Fruit fly (Drosophila melanogaster) whole organism, embryonic: ENCODE measurements around the gene Usp8.

Source experiments
- Asciz ChIP-seq: fragments of 200-800 bp; sonication (Bioruptor generic); optimal IDR thresholded peaks from 2 replicates; lab custom pipeline; 2017; ENCODE audit warnings: missing biosample characterization, mild to moderate bottlenecking, missing genetic modification characterization, missing genetic modification reagents
- Atf6 ChIP-seq: fragments of 200-800 bp; sonication (Bioruptor generic); IDR thresholded peaks from 2 replicates; pipeline ENCODE4 v1.3.6; 2022; ENCODE audit warnings: missing biosample characterization, missing genetic modification characterization
- Bgb ChIP-seq: fragments of 200-800 bp; sonication (Bioruptor generic); IDR thresholded peaks from 2 replicates; pipeline ENCODE4 v1.3.6; 2022; ENCODE audit warnings: missing biosample characterization, missing genetic modification characterization; ENCODE audit not compliant: partially characterized antibody
- BtbVII ChIP-seq: fragments of 200-800 bp; sonication (Bioruptor generic); optimal IDR thresholded peaks from 3 replicates; lab custom pipeline; 2017; ENCODE audit warnings: missing biosample characterization, mild to moderate bottlenecking, missing genetic modification characterization
- CG1024 ChIP-seq: fragments of 200-800 bp; sonication (Bioruptor generic); IDR thresholded peaks from 2 replicates; pipeline ENCODE4 v1.3.6; 2022; ENCODE audit warnings: missing biosample characterization, missing genetic modification characterization
- CG11085 ChIP-seq: fragments of 200-800 bp; sonication (Bioruptor generic); IDR thresholded peaks from 2 replicates; pipeline ENCODE4 v1.3.6; 2022; ENCODE audit warnings: missing biosample characterization, missing genetic modification characterization
- CG12104 ChIP-seq: fragments of 200-800 bp; sonication (Bioruptor generic); optimal IDR thresholded peaks from 3 replicates; lab custom pipeline; 2016; ENCODE audit warnings: missing biosample characterization, missing genetic modification characterization
- CG1233 ChIP-seq: fragments of 200-800 bp; sonication (Bioruptor generic); optimal IDR thresholded peaks from 4 replicates; lab custom pipeline; 2018; ENCODE audit warnings: missing biosample characterization, mild to moderate bottlenecking, missing genetic modification characterization
- CG12659 ChIP-seq: fragments of 200-800 bp; sonication (Bioruptor generic); optimal IDR thresholded peaks from 3 replicates; lab custom pipeline; 2017; ENCODE audit warnings: mild to moderate bottlenecking, missing biosample characterization, missing genetic modification reagents, missing genetic modification characterization
- CG13287 ChIP-seq: fragments of 200-800 bp; sonication (Bioruptor generic); IDR thresholded peaks from 2 replicates; pipeline ENCODE4 v1.3.6; 2022; ENCODE audit warnings: missing biosample characterization, missing genetic modification characterization; ENCODE audit not compliant: partially characterized antibody
- CG13296 ChIP-seq: fragments of 200-800 bp; sonication (Bioruptor generic); optimal IDR thresholded peaks from 3 replicates; lab custom pipeline; 2018; ENCODE audit warnings: missing biosample characterization, mild to moderate bottlenecking, missing genetic modification characterization
- CG17829 ChIP-seq: fragments of 200-800 bp; optimal IDR thresholded peaks from 2 replicates; lab custom pipeline; 2019; ENCODE audit warnings: missing biosample characterization, mild to moderate bottlenecking, missing genetic modification characterization, moderate library complexity
- CG2199 ChIP-seq: fragments of 200-800 bp; sonication (Bioruptor generic); IDR thresholded peaks from 3 replicates; pipeline ENCODE4 v1.3.6; 2022; ENCODE audit warnings: missing biosample characterization, missing genetic modification characterization
- CG33213 ChIP-seq: fragments of 200-800 bp; sonication (Bioruptor generic); optimal IDR thresholded peaks from 3 replicates; lab custom pipeline; 2016; ENCODE audit warnings: missing biosample characterization, missing genetic modification characterization
- CG33557 ChIP-seq: fragments of 200-800 bp; sonication (Bioruptor generic); optimal IDR thresholded peaks from 2 replicates; lab custom pipeline; 2019; ENCODE audit warnings: missing biosample characterization, mild to moderate bottlenecking, missing genetic modification characterization, moderate library complexity
- CG4282 ChIP-seq: fragments of 200-800 bp; sonication (Bioruptor generic); optimal IDR thresholded peaks from 2 replicates; lab custom pipeline; 2016; ENCODE audit warnings: missing biosample characterization, missing genetic modification characterization
- CG7987 ChIP-seq: fragments of 200-800 bp; sonication (Bioruptor generic); optimal IDR thresholded peaks from 2 replicates; lab custom pipeline; 2018; ENCODE audit warnings: missing biosample characterization, mild to moderate bottlenecking, missing genetic modification characterization, moderate library complexity
- CG8478 ChIP-seq: fragments of >200 bp; optimal IDR thresholded peaks from 2 replicates; lab custom pipeline; 2018
- CG9932 ChIP-seq: fragments of 200-800 bp; sonication (Bioruptor generic); IDR thresholded peaks from 2 replicates; pipeline ENCODE4 v1.3.6; 2022; ENCODE audit warnings: missing biosample characterization, missing genetic modification characterization
- D19B ChIP-seq: fragments of 200-800 bp; sonication (Bioruptor generic); optimal IDR thresholded peaks from 2 replicates; lab custom pipeline; 2017; ENCODE audit warnings: missing biosample characterization, mild to moderate bottlenecking, missing genetic modification characterization
- Dip3 ChIP-seq: fragments of 200-800 bp; sonication (Bioruptor generic); optimal IDR thresholded peaks from 3 replicates; lab custom pipeline; 2016; ENCODE audit warnings: missing biosample characterization, missing genetic modification characterization
- Doc2 ChIP-seq: fragments of 200-800 bp; sonication (Bioruptor generic); IDR thresholded peaks from 2 replicates; pipeline ENCODE4 v1.3.6; 2022; ENCODE audit warnings: missing biosample characterization, missing genetic modification characterization
- Drgx ChIP-seq: fragments of 200-800 bp; sonication (Bioruptor generic); IDR thresholded peaks from 2 replicates; pipeline ENCODE4 v1.3.6; 2022; ENCODE audit warnings: missing biosample characterization, missing genetic modification characterization
- E2f1 ChIP-seq: fragments of 200-800 bp; sonication (Bioruptor generic); IDR thresholded peaks from 2 replicates; pipeline ENCODE4 v1.3.6; 2022; ENCODE audit warnings: missing biosample characterization, missing genetic modification characterization
- HLH4C ChIP-seq: fragments of 200-800 bp; sonication (Bioruptor generic); IDR thresholded peaks from 3 replicates; pipeline ENCODE4 v1.3.6; 2022; ENCODE audit warnings: missing biosample characterization, missing genetic modification characterization; ENCODE audit not compliant: partially characterized antibody
- Hr3 ChIP-seq: fragments of 200-800 bp; sonication (Bioruptor generic); optimal IDR thresholded peaks from 3 replicates; lab custom pipeline; 2016; ENCODE audit warnings: missing biosample characterization, missing genetic modification characterization
- Lhr ChIP-seq: fragments of 200-800 bp; sonication (Bioruptor generic); optimal IDR thresholded peaks from 3 replicates; lab custom pipeline; 2017; ENCODE audit warnings: mild to moderate bottlenecking, missing biosample characterization, missing genetic modification reagents, missing genetic modification characterization
- Lim3 ChIP-seq: fragments of 200-800 bp; sonication (Bioruptor generic); IDR thresholded peaks from 2 replicates; pipeline ENCODE4 v1.3.6; 2022; ENCODE audit warnings: missing biosample characterization, missing genetic modification characterization
- MTF-1 ChIP-seq: fragments of 200-800 bp; sonication (Bioruptor generic); optimal IDR thresholded peaks from 2 replicates; lab custom pipeline; 2018; ENCODE audit warnings: missing biosample characterization, mild to moderate bottlenecking, missing genetic modification characterization, borderline replicate concordance
- Med ChIP-seq: fragments of 200-800 bp; sonication (Bioruptor generic); peaks from one replicate; lab custom pipeline; 2016; ENCODE audit warnings: missing biosample characterization, missing genetic modification characterization, mild to moderate bottlenecking, inconsistent platforms, moderate library complexity
- Mes4 ChIP-seq: fragments of 200-800 bp; sonication (Bioruptor generic); optimal IDR thresholded peaks from 2 replicates; lab custom pipeline; 2016; ENCODE audit warnings: missing biosample characterization, missing genetic modification characterization
- NFAT ChIP-seq: fragments of 200-800 bp; sonication (Bioruptor generic); IDR thresholded peaks from 2 replicates; pipeline ENCODE4 v1.3.6; 2022; ENCODE audit warnings: missing biosample characterization, missing genetic modification characterization
- Optix ChIP-seq: fragments of 200-800 bp; sonication (Bioruptor generic); IDR thresholded peaks from 3 replicates; pipeline ENCODE4 v1.3.6; 2022; ENCODE audit warnings: missing biosample characterization, missing genetic modification characterization
- Xrp1 ChIP-seq: fragments of 200-800 bp; sonication (Bioruptor generic); IDR thresholded peaks from 2 replicates; pipeline ENCODE4 v1.3.6; 2022; ENCODE audit warnings: missing biosample characterization, missing genetic modification characterization
- abd-A ChIP-seq: fragments of 200-800 bp; sonication (Bioruptor generic); optimal IDR thresholded peaks from 3 replicates; lab custom pipeline; 2019; ENCODE audit warnings: missing biosample characterization, mild to moderate bottlenecking, missing genetic modification characterization, moderate library complexity
- aop ChIP-seq: fragments of 200-800 bp; sonication (Bioruptor generic); IDR thresholded peaks from 2 replicates; pipeline ENCODE4 v1.3.6; 2022; ENCODE audit warnings: missing biosample characterization, missing genetic modification characterization
- bcd ChIP-seq: fragments of 200-800 bp; sonication (Bioruptor generic); optimal IDR thresholded peaks from 2 replicates; lab custom pipeline; 2017; ENCODE audit warnings: missing biosample characterization, mild to moderate bottlenecking, missing genetic modification characterization
- cad ChIP-seq: fragments of >200 bp; optimal IDR thresholded peaks from 2 replicates; lab custom pipeline; 2017; ENCODE audit warnings: missing biosample characterization, missing genetic modification characterization
- croc ChIP-seq: fragments of 200-800 bp; sonication (Bioruptor generic); conservative IDR thresholded peaks from 3 replicates; pipeline ENCODE4 v1.3.6; 2022; ENCODE audit warnings: missing biosample characterization, missing genetic modification characterization
- dysf ChIP-seq: fragments of 200-800 bp; sonication (Bioruptor generic); IDR thresholded peaks from 3 replicates; pipeline ENCODE4 v1.3.6; 2022; ENCODE audit warnings: missing biosample characterization, missing genetic modification characterization
- ems ChIP-seq: fragments of 200-800 bp; sonication (Bioruptor generic); optimal IDR thresholded peaks from 3 replicates; lab custom pipeline; 2016; ENCODE audit warnings: missing biosample characterization, missing genetic modification characterization
- gsb ChIP-seq: fragments of 200-800 bp; sonication (Bioruptor generic); IDR thresholded peaks from 2 replicates; pipeline ENCODE4 v1.3.6; 2022; ENCODE audit warnings: missing biosample characterization, missing genetic modification characterization
- ham ChIP-seq: fragments of 200-800 bp; sonication (Bioruptor generic); IDR thresholded peaks from 2 replicates; pipeline ENCODE4 v1.3.6; 2022; ENCODE audit warnings: missing biosample characterization, missing genetic modification characterization
- hth ChIP-seq: fragments of >200 bp; optimal IDR thresholded peaks from 2 replicates; lab custom pipeline; 2017; ENCODE audit warnings: inconsistent platforms
- otp ChIP-seq: fragments of 200-800 bp; sonication (Bioruptor generic); IDR thresholded peaks from 3 replicates; pipeline ENCODE4, ENCODE4 v1.3.6; 2022; ENCODE audit warnings: missing biosample characterization, missing genetic modification characterization
- prd ChIP-seq, 3 experiments: fragments of >200 bp in 2 of 3; fragments of 200-800 bp in 1 of 3; sonication (Bioruptor generic) in 1 of 3; optimal IDR thresholded peaks in 2 of 3; IDR thresholded peaks in 1 of 3; 2 replicates in 2 of 3; 3 replicates in 1 of 3; pipeline versions ENCODE4 v1.3.6 to Lab custom; 2017 to 2022; ENCODE audit warnings: missing biosample characterization in 1 of 3, missing genetic modification characterization in 1 of 3
- ranshi ChIP-seq: fragments of 200-800 bp; sonication (Bioruptor generic); IDR thresholded peaks from 2 replicates; pipeline ENCODE4 v1.3.6; 2022; ENCODE audit warnings: missing biosample characterization, missing genetic modification characterization
- sima ChIP-seq: fragments of 200-800 bp; sonication (Bioruptor generic); optimal IDR thresholded peaks from 2 replicates; lab custom pipeline; 2016; ENCODE audit warnings: missing biosample characterization, missing genetic modification characterization
- tll ChIP-seq, 2 experiments: fragments of 200-800 bp in 1 of 2; fragments of >200 bp in 1 of 2; sonication (Bioruptor generic) in 1 of 2; optimal IDR thresholded peaks; 2 replicates each; lab custom pipeline; 2017 to 2019; ENCODE audit warnings: missing biosample characterization in 2 of 2, missing genetic modification characterization in 2 of 2, mild to moderate bottlenecking in 1 of 2, moderate library complexity in 1 of 2
- wdn ChIP-seq: fragments of 200-800 bp; sonication (Bioruptor generic); IDR thresholded peaks from 2 replicates; pipeline ENCODE4 v1.3.6; 2022; ENCODE audit warnings: missing biosample characterization, missing genetic modification characterization
- z ChIP-seq: fragments of 200-800 bp; sonication (Bioruptor generic); IDR thresholded peaks from 3 replicates; pipeline ENCODE4 v1.3.6; 2022; ENCODE audit warnings: missing biosample characterization, missing genetic modification characterization

Usp8 gene

dm6 chr3R:21176663-21177145 is 42.6 kb downstream of the Usp8 start (continued):
- TF ChIP-seq abd-A (tag; lab: Kevin White, UChicago) (no peak), cad (GFP tag; lab: Kevin White, UChicago) (no peak), CG1024 (GFP tag; lab: Robert Waterston, UW) (no peak), Xrp1 (0 out of 2 replicates have a peak, but pooled peaks have one; percentile 6), CG8478 (lab: Kevin White, UChicago) (no peak), Bgb (no peak), MTF-1 (no peak), otp (GFP tag; lab: Robert Waterston, UW) (no peak; the same call in 2 of the 3 replicates), E2f1 (no peak), Med (GFP tag; lab: Kevin White, UChicago) (peak; percentile 85), wdn (GFP tag; lab: Robert Waterston, UW) (0 out of 2 replicates have a peak, but pooled peaks have one; percentile 30), bcd (GFP tag; lab: Kevin White, UChicago) (no peak), CG13296 (GFP tag; lab: Kevin White, UChicago) (no peak), CG12659 (GFP tag; lab: Kevin White, UChicago) (peak; percentile 23), D19B (peak; percentile 69), prd (optimal IDR thresholded peaks at IDR 0.05; lab: Kevin White, UChicago) (no peak), prd (GFP tag; IDR thresholded peaks at IDR 0.05; lab: Robert Waterston, UW) (no peak; the same call in 2 of the 3 replicates), Drgx (no peak), Dip3 (GFP tag; lab: Kevin White, UChicago) (no peak), dysf (peak; percentile 51; the same call in 2 of the 3 replicates), CG11085 (GFP tag; lab: Robert Waterston, UW) (no peak), CG33213 (no peak), CG9932 (GFP tag; lab: Robert Waterston, UW) (peak; percentile 43; the same call in 1 of the 2 replicates), CG13287 (no peak), CG4282 (GFP tag; lab: Kevin White, UChicago) (no peak), Optix (GFP tag; lab: Robert Waterston, UW) (no peak), ranshi (GFP tag; lab: Robert Waterston, UW) (no peak), tll (GFP tag; optimal IDR thresholded peaks at IDR 0.05; lab: Kevin White, UChicago) (no peak), HLH4C (GFP tag; lab: Robert Waterston, UW) (peak; percentile 50; the same call in 1 of the 3 replicates), NFAT (GFP tag; lab: Robert Waterston, UW) (peak; percentile 47; the same call in 1 of the 2 replicates), Hr3 (GFP tag; lab: Kevin White, UChicago) (no peak), BtbVII (GFP tag; lab: Kevin White, UChicago) (peak; percentile 66), CG33557 (GFP tag; lab: Kevin White, UChicago) (no peak), Asciz (peak; percentile 52), z (GFP tag; lab: Robert Waterston, UW) (no peak), Lim3 (GFP tag; lab: Robert Waterston, UW) (no peak), hth (lab: Kevin White, UChicago) (no peak), gsb (GFP tag; lab: Robert Waterston, UW) (no peak), ems (GFP tag; lab: Kevin White, UChicago) (no peak), Mes4 (GFP tag; lab: Kevin White, UChicago) (no peak), CG7987 (no peak), Lhr (GFP tag; lab: Kevin White, UChicago) (no peak), Atf6 (GFP tag; lab: Robert Waterston, UW) (no peak), sima (GFP tag; lab: Kevin White, UChicago) (no peak), CG17829 (no peak), croc (no peak), CG1233 (GFP tag; lab: Kevin White, UChicago) (peak; percentile 22), Doc2 (GFP tag; lab: Robert Waterston, UW) (no peak), ham (GFP tag; lab: Robert Waterston, UW) (no peak), aop (GFP tag; lab: Robert Waterston, UW) (no peak), CG2199 (no peak), CG12104 (GFP tag; lab: Kevin White, UChicago) (no peak)
